Worm (Caenorhabditis elegans) whole organism, midembryonic: Measurements from ENCODE around the gene gsp-2.

Experiments
- T22C8.4 ChIP-seq: fragments of 200-800 bp; sonication (Bioruptor generic); IDR thresholded peaks from 2 replicates; pipeline ENCODE4 v1.3.6; 2022; ENCODE audit warnings: missing genetic modification characterization, missing compliant biosample characterization
- cog-1 ChIP-seq: sonication (generic microtip); optimal IDR thresholded peaks from 2 replicates; lab custom pipeline; 2016; ENCODE audit warnings: missing genetic modification characterization, missing compliant biosample characterization
- flt-1 ChIP-seq: fragments of 200-800 bp; sonication (Bioruptor generic); IDR thresholded peaks from 2 replicates; pipeline ENCODE4 v1.3.6; 2022; ENCODE audit warnings: missing genetic modification characterization, missing compliant biosample characterization
- klf-2 ChIP-seq: fragments of 200-800 bp; sonication (Bioruptor generic); conservative IDR thresholded peaks from 2 replicates; pipeline ENCODE4 v1.3.6; 2022; ENCODE audit warnings: missing genetic modification reagents, missing genetic modification characterization, missing compliant biosample characterization
- med-1 ChIP-seq: sonication (generic microtip); optimal IDR thresholded peaks from 2 replicates; lab custom pipeline; 2017; ENCODE audit warnings: missing genetic modification characterization, mild to moderate bottlenecking, missing compliant biosample characterization, antibody characterized with exemption, missing genetic modification reagents; ENCODE audit not compliant: insufficient read depth
- ref-1 ChIP-seq: fragments of 200-800 bp; sonication (Bioruptor generic); conservative IDR thresholded peaks from 2 replicates; pipeline ENCODE4 v1.3.6; 2022; ENCODE audit warnings: missing genetic modification reagents, missing genetic modification characterization, missing compliant biosample characterization
- tab-1 ChIP-seq: fragments of 200-800 bp; sonication (Bioruptor generic); IDR thresholded peaks from 2 replicates; pipeline ENCODE4 v1.3.6; 2022; ENCODE audit warnings: missing genetic modification characterization, missing compliant biosample characterization
- ztf-23 ChIP-seq: fragments of 200-800 bp; sonication (Bioruptor generic); IDR thresholded peaks from 2 replicates; pipeline ENCODE4 v1.3.6; 2022; ENCODE audit warnings: missing genetic modification reagents, missing genetic modification characterization, missing compliant biosample characterization
- ztf-29 ChIP-seq: fragments of 200-800 bp; sonication (Bioruptor generic); IDR thresholded peaks from 2 replicates; pipeline ENCODE4 v1.3.6; 2022; ENCODE audit warnings: missing genetic modification reagents, missing genetic modification characterization, missing compliant biosample characterization

gsp-2 gene

ce11 chrIII:7370569-7370968 lies 34.2 kb downstream of the gsp-2 start:
- no peak for TF ChIP-seq med-1 (GFP tag; lab: Kevin White, UChicago)
- no peak for TF ChIP-seq T22C8.4 (GFP tag; lab: Robert Waterston, UW)
- TF ChIP-seq cog-1 (tag; lab: Kevin White, UChicago) = no peak
- TF ChIP-seq klf-2 (GFP tag; lab: Robert Waterston, UW) = no peak
- TF ChIP-seq ztf-23 (GFP tag; lab: Robert Waterston, UW) = no peak
- TF ChIP-seq flt-1 (GFP tag; lab: Robert Waterston, UW) = no peak

ce11 chrIII:7373802-7374435 lies 37.5 kb downstream of the gsp-2 start:
- TF ChIP-seq cog-1 (tag; lab: Kevin White, UChicago) = no peak
- no peak for TF ChIP-seq flt-1 (GFP tag; lab: Robert Waterston, UW)
- TF ChIP-seq med-1 (GFP tag; lab: Kevin White, UChicago) = no peak
- no peak for TF ChIP-seq tab-1
- no peak for TF ChIP-seq T22C8.4 (GFP tag; lab: Robert Waterston, UW)
- no peak for TF ChIP-seq klf-2 (GFP tag; lab: Robert Waterston, UW)
- TF ChIP-seq ref-1 = no peak
- TF ChIP-seq ztf-23 (GFP tag; lab: Robert Waterston, UW) = no peak
- no peak for TF ChIP-seq ztf-29 (GFP tag; lab: Robert Waterston, UW)

DNA sequence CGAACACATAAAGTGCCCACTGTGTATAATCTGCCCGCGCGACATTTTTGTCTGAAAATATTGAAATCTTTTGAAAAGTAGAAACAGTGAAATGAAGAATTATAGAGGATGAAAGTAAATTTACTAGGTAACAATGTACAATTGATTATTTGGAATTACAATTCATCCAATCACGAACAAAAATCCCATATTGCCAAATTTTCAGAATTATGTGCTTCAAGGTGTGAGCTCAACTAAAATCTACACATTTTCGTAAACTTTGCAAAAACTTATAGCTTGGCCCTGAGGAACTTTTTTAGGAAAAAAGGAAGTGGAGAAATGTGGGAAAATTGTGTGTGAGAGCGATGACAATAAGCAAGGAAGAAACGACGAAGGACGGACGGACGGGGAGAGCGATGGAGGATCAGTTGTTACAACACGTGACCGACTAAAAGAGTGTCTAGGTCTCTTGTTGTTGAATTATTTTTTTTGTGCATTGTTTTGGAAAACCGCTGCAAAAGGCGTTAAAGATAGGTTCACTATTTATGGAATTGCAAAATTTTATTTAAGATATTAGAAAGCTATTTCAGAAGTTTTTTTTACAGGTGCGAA lies 38.4 kb downstream of the gsp-2 start, which contains the start of gene mml-1:
TSS of gene mml-1 (minus strand) at position 51 of the 591 bp plus-strand sequence.
- TF ChIP-seq ztf-23 (GFP tag; lab: Robert Waterston, UW) (no peak), klf-2 (GFP tag; lab: Robert Waterston, UW) (no peak), ztf-29 (GFP tag; lab: Robert Waterston, UW) (no peak), flt-1 (GFP tag; lab: Robert Waterston, UW) (no peak), cog-1 (tag; lab: Kevin White, UChicago) (no peak), T22C8.4 (GFP tag; lab: Robert Waterston, UW) (no peak), tab-1 (no peak), ref-1 (no peak), med-1 (GFP tag; lab: Kevin White, UChicago) (no peak)

- no peak for TF ChIP-seq ztf-29 (GFP tag; lab: Robert Waterston, UW)
- no peak for TF ChIP-seq med-1 (GFP tag; lab: Kevin White, UChicago)
- TF ChIP-seq flt-1 (GFP tag; lab: Robert Waterston, UW) = no peak
- no peak for TF ChIP-seq cog-1 (tag; lab: Kevin White, UChicago)
- no peak for TF ChIP-seq T22C8.4 (GFP tag; lab: Robert Waterston, UW)
- no peak for TF ChIP-seq klf-2 (GFP tag; lab: Robert Waterston, UW)
- no peak for TF ChIP-seq tab-1
- no peak for TF ChIP-seq ztf-23 (GFP tag; lab: Robert Waterston, UW)
- no peak for TF ChIP-seq ref-1
Observed at ce11 chrIII:7375434-7375833, 39.0 kb downstream of the gsp-2 start.

ce11 chrIII:7376143-7376802 lies 39.9 kb downstream of the gsp-2 start:
- no peak for TF ChIP-seq ztf-23 (GFP tag; lab: Robert Waterston, UW)
- TF ChIP-seq ref-1 = no peak
- 0 out of 2 replicates have a peak, but pooled peaks have one; percentile 25 for TF ChIP-seq flt-1 (GFP tag; lab: Robert Waterston, UW)

- TF ChIP-seq ztf-23 (GFP tag; lab: Robert Waterston, UW) (no peak), ref-1 (no peak), ztf-29 (GFP tag; lab: Robert Waterston, UW) (no peak), cog-1 (tag; lab: Kevin White, UChicago) (no peak), tab-1 (no peak), flt-1 (GFP tag; lab: Robert Waterston, UW) (no peak), T22C8.4 (GFP tag; lab: Robert Waterston, UW) (no peak), med-1 (GFP tag; lab: Kevin White, UChicago) (no peak), klf-2 (GFP tag; lab: Robert Waterston, UW) (no peak)
Observed at ce11 chrIII:7378522-7378921, 42.1 kb downstream of the gsp-2 start.

ce11 chrIII:7378945-7379344 lies 42.6 kb downstream of the gsp-2 start, which contains the start of gene T20B12.7:
Gene T20B12.7 (minus strand): TSS chrIII:7379045.
- TF ChIP-seq med-1 (GFP tag; lab: Kevin White, UChicago) = no peak
- no peak for TF ChIP-seq ztf-23 (GFP tag; lab: Robert Waterston, UW)
- TF ChIP-seq klf-2 (GFP tag; lab: Robert Waterston, UW) = no peak
- TF ChIP-seq flt-1 (GFP tag; lab: Robert Waterston, UW) = no peak
- no peak for TF ChIP-seq cog-1 (tag; lab: Kevin White, UChicago)
- TF ChIP-seq ref-1 = no peak
- TF ChIP-seq T22C8.4 (GFP tag; lab: Robert Waterston, UW) = no peak
- no peak for TF ChIP-seq tab-1
- no peak for TF ChIP-seq ztf-29 (GFP tag; lab: Robert Waterston, UW)

DNA sequence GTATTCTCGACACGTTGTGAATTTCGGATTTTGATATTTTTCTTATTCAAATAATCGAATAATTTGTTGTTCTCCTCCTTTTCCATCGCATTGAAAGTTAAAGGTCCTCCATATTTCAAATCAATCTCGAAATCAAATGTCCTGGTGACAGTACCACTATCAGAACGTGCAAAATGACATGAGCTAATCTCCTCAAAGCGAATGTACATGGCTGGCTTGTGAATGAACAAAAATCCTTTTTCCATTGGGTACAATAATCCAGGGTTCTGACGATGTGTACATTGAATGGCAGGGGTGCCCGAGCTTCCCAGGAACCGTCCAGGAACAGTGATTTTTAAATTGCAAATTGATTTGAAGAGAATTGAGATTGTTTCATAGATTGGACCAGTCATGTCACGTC lies 43.7 kb downstream of the gsp-2 start:
- TF ChIP-seq cog-1 (tag; lab: Kevin White, UChicago) (no peak), ztf-23 (GFP tag; lab: Robert Waterston, UW) (no peak), tab-1 (no peak), ref-1 (no peak), T22C8.4 (GFP tag; lab: Robert Waterston, UW) (no peak), klf-2 (GFP tag; lab: Robert Waterston, UW) (no peak), ztf-29 (GFP tag; lab: Robert Waterston, UW) (no peak), med-1 (GFP tag; lab: Kevin White, UChicago) (no peak), flt-1 (GFP tag; lab: Robert Waterston, UW) (no peak)
